Worm (Caenorhabditis elegans): ENCODE data around the gene clc-33.

Gene clc-33

DNA sequence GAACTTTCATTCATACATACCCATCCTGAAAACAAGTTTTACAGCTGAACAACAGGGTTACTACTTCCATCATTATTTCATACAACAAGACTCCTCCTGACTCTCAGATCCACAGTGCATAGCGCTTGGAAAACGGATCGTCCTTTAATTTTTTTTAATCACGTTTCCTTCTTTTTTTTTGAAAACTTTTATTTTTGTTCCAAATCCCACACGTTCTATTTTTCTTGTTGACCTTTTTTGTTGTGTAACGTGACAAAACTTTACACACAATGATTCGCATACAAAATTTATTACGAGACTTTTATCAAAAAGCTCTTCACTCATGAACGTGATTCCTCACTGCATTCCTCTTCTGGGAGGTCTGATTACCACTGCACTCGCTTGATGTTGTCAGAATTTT lies at the start of gene clc-33:
TSS of gene clc-33 (plus strand) at position 301 of the 400 bp plus-strand sequence.
- TF ChIP-seq lin-40 (tag; optimal IDR thresholded peaks at IDR 0.05) = no peak
- TF ChIP-seq mcd-1 (GFP tag; IDR thresholded peaks at IDR 0.05) = no peak
- no peak for TF ChIP-seq K11D2.4 (GFP tag; IDR thresholded peaks at IDR 0.05)

- TF ChIP-seq ZK185.1 (tag; optimal IDR thresholded peaks at IDR 0.05; ENCODE audit: poor library complexity, severe bottlenecking) (no peak), ceh-58 (GFP tag; IDR thresholded peaks at IDR 0.05) (no peak), snpc-1.3 (tag; optimal IDR thresholded peaks at IDR 0.05; ENCODE audit: insufficient read depth) (no peak), F52B5.7 (tag; optimal IDR thresholded peaks at IDR 0.05) (no peak)
Measured at ce11 chrII:791828-792227, 48.4 kb upstream of the clc-33 start, which contains the start of gene F46F5.1. Gene F46F5.1 (minus strand): TSS chrII:791928.

ce11 chrII:796916-797315 lies 43.3 kb upstream of the clc-33 start:
- no peak for TF ChIP-seq ztf-6 (GFP tag; IDR thresholded peaks at IDR 0.05)
- no peak for TF ChIP-seq bed-1 (GFP tag; IDR thresholded peaks at IDR 0.05)
- TF ChIP-seq egl-18 (GFP tag; IDR thresholded peaks at IDR 0.05) = no peak
- TF ChIP-seq ztf-18 (tag; optimal IDR thresholded peaks at IDR 0.05) = no peak
- no peak for TF ChIP-seq mcd-1 (GFP tag; IDR thresholded peaks at IDR 0.05)
- no peak for TF ChIP-seq nfyb-1 (GFP tag; IDR thresholded peaks at IDR 0.05)
- no peak for TF ChIP-seq ama-1 (optimal IDR thresholded peaks at IDR 0.05)
- TF ChIP-seq ama-1 (GFP tag; optimal IDR thresholded peaks at IDR 0.05) = no peak
- TF ChIP-seq snpc-1.3 (tag; optimal IDR thresholded peaks at IDR 0.05; ENCODE audit: insufficient read depth) = no peak
- no peak for TF ChIP-seq attf-5 (GFP tag; optimal IDR thresholded peaks at IDR 0.05)
- TF ChIP-seq zfh-2 (GFP tag; conservative IDR thresholded peaks at IDR 0.05) = no peak
- TF ChIP-seq B0336.3 (GFP tag; IDR thresholded peaks at IDR 0.05) = no peak
- TF ChIP-seq ztf-25 (GFP tag; IDR thresholded peaks at IDR 0.05) = no peak

DNA sequence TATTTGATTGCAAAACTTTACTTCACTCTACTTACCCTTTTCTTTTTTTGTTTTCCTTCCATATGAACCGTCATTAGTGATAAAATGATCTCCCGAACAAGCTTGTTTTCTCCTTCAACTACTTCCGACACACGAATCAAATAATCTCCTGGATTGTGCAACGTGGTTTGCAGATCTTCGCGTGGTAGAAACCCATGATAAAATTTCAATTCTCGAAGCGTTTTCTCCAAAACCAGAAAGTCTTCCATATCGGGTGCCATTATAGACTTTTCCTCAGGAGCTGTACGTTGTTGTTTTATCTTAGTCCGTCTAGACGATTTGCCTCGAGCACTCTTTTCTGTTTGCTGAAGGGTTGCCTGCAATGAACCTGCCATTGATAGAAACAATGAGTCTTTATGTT lies 42.8 kb upstream of the clc-33 start:
- TF ChIP-seq egl-18 (GFP tag; IDR thresholded peaks at IDR 0.05) (no peak), attf-3 (GFP tag; conservative IDR thresholded peaks at IDR 0.05) (no peak), Y56A3A.18 (GFP tag; IDR thresholded peaks at IDR 0.05) (no peak), F55B11.4 (tag; optimal IDR thresholded peaks at IDR 0.05; ENCODE audit: borderline replicate concordance, insufficient read depth) (no peak), tlf-1 (GFP tag; optimal IDR thresholded peaks at IDR 0.05) (no peak), aptf-3 (GFP tag; IDR thresholded peaks at IDR 0.05) (no peak), aptf-2 (GFP tag; conservative IDR thresholded peaks at IDR 0.05) (no peak), F22D6.2 (tag; optimal IDR thresholded peaks at IDR 0.05) (no peak), somi-1 (GFP tag; optimal IDR thresholded peaks at IDR 0.05) (no peak), bed-2 (GFP tag; IDR thresholded peaks at IDR 0.05) (no peak), pbrm-1 (GFP tag; IDR thresholded peaks at IDR 0.05) (no peak), madf-3 (GFP tag; IDR thresholded peaks at IDR 0.05) (no peak), T07F8.4 (tag; optimal IDR thresholded peaks at IDR 0.05) (no peak), ets-4 (GFP tag; optimal IDR thresholded peaks at IDR 0.05) (no peak), D2030.7 (GFP tag; IDR thresholded peaks at IDR 0.05) (no peak), B0336.3 (GFP tag; IDR thresholded peaks at IDR 0.05) (no peak), mcd-1 (GFP tag; IDR thresholded peaks at IDR 0.05) (no peak)

- TF ChIP-seq ZK185.1 (tag; optimal IDR thresholded peaks at IDR 0.05; ENCODE audit: poor library complexity, severe bottlenecking) (no peak), egrh-3 (GFP tag; IDR thresholded peaks at IDR 0.05) (no peak), Y53G8AR.9 (GFP tag; conservative IDR thresholded peaks at IDR 0.05) (no peak), xnd-1 (tag; optimal IDR thresholded peaks at IDR 0.05) (no peak), tbp1 (GFP tag; optimal IDR thresholded peaks at IDR 0.05) (no peak), mel-28 (tag; optimal IDR thresholded peaks at IDR 0.05; ENCODE audit: borderline replicate concordance) (no peak)
Measured at ce11 chrII:799700-800099, 40.5 kb upstream of the clc-33 start, which contains the start of gene F46F5.14. Gene F46F5.14 (plus strand): TSS chrII:800000.
